Fruit fly (Drosophila melanogaster) whole organism, embryonic: ENCODE data around the gene LPCAT.

Experiments
- Abd-B ChIP-seq: fragments of 200-800 bp; sonication (Bioruptor generic); optimal IDR thresholded peaks from 2 replicates; lab custom pipeline; 2018; ENCODE audit warnings: missing biosample characterization, mild to moderate bottlenecking, missing genetic modification characterization, moderate library complexity
- Bdp1 ChIP-seq: fragments of 200-800 bp; sonication (Bioruptor generic); optimal IDR thresholded peaks from 3 replicates; lab custom pipeline; 2016; ENCODE audit warnings: missing biosample characterization, missing genetic modification characterization
- CG10267 ChIP-seq: fragments of 200-800 bp; sonication (Bioruptor generic); optimal IDR thresholded peaks from 2 replicates; lab custom pipeline; 2018; ENCODE audit warnings: missing biosample characterization, mild to moderate bottlenecking, missing genetic modification characterization, moderate library complexity
- CG10431 ChIP-seq: fragments of 200-800 bp; sonication (Bioruptor generic); optimal IDR thresholded peaks from 3 replicates; lab custom pipeline; 2018; ENCODE audit warnings: missing biosample characterization, mild to moderate bottlenecking, missing genetic modification characterization
- CG11456 ChIP-seq: fragments of 200-800 bp; sonication (Bioruptor generic); IDR thresholded peaks from 3 replicates; pipeline ENCODE4 v1.3.6; 2022; ENCODE audit warnings: missing biosample characterization, missing genetic modification characterization
- CG11560 ChIP-seq: fragments of 200-800 bp; sonication (Bioruptor generic); IDR thresholded peaks from 3 replicates; pipeline ENCODE4 v1.3.6; 2022; ENCODE audit warnings: missing biosample characterization, missing genetic modification characterization
- CG11723 ChIP-seq: fragments of 200-800 bp; sonication (Bioruptor generic); optimal IDR thresholded peaks from 2 replicates; lab custom pipeline; 2017; ENCODE audit warnings: missing biosample characterization, mild to moderate bottlenecking, missing genetic modification characterization
- CG12071 ChIP-seq: fragments of 200-800 bp; sonication (Bioruptor generic); optimal IDR thresholded peaks from 3 replicates; lab custom pipeline; 2018; ENCODE audit warnings: missing biosample characterization, mild to moderate bottlenecking, missing genetic modification characterization
- CG12155 ChIP-seq: fragments of 200-800 bp; sonication (Bioruptor generic); optimal IDR thresholded peaks from 3 replicates; lab custom pipeline; 2016; ENCODE audit warnings: missing biosample characterization, missing genetic modification characterization
- CG12236 ChIP-seq: fragments of 200-800 bp; sonication (Bioruptor generic); optimal IDR thresholded peaks from 2 replicates; lab custom pipeline; 2016; ENCODE audit warnings: missing biosample characterization, missing genetic modification characterization
- CG14441 ChIP-seq: fragments of 200-800 bp; sonication (Bioruptor generic); IDR thresholded peaks from 2 replicates; pipeline ENCODE4 v1.3.6; 2022; ENCODE audit warnings: missing biosample characterization, missing genetic modification characterization
- CG15011 ChIP-seq: fragments of 200-800 bp; sonication (Bioruptor generic); optimal IDR thresholded peaks from 3 replicates; lab custom pipeline; 2018; ENCODE audit warnings: missing biosample characterization, mild to moderate bottlenecking, missing genetic modification characterization
- CG32767 ChIP-seq: fragments of 200-800 bp; sonication (Bioruptor generic); IDR thresholded peaks from 2 replicates; pipeline ENCODE4 v1.3.6; 2022; ENCODE audit warnings: missing biosample characterization, missing genetic modification characterization
- CG3281 ChIP-seq: fragments of 200-800 bp; sonication (Bioruptor generic); optimal IDR thresholded peaks from 3 replicates; lab custom pipeline; 2017; ENCODE audit warnings: missing biosample characterization, mild to moderate bottlenecking, missing genetic modification characterization
- CG3726 ChIP-seq: fragments of 200-800 bp; sonication (Bioruptor generic); IDR thresholded peaks from 3 replicates; pipeline ENCODE4, ENCODE4 v1.3.6; 2022; ENCODE audit warnings: missing biosample characterization, missing genetic modification characterization
- CG4282 ChIP-seq: fragments of 200-800 bp; sonication (Bioruptor generic); optimal IDR thresholded peaks from 2 replicates; lab custom pipeline; 2016; ENCODE audit warnings: missing biosample characterization, missing genetic modification characterization
- CG4707 ChIP-seq: fragments of 200-800 bp; sonication (Bioruptor generic); optimal IDR thresholded peaks from 2 replicates; lab custom pipeline; 2018; ENCODE audit warnings: missing biosample characterization, mild to moderate bottlenecking, missing genetic modification characterization, moderate library complexity
- CG6272 ChIP-seq: fragments of 200-800 bp; sonication (Bioruptor generic); IDR thresholded peaks from 2 replicates; pipeline ENCODE4 v1.3.6; 2022; ENCODE audit warnings: missing biosample characterization, missing genetic modification characterization
- CG7987 ChIP-seq: fragments of 200-800 bp; sonication (Bioruptor generic); optimal IDR thresholded peaks from 2 replicates; lab custom pipeline; 2018; ENCODE audit warnings: missing biosample characterization, mild to moderate bottlenecking, missing genetic modification characterization, moderate library complexity
- CrebB ChIP-seq: fragments of 200-800 bp; sonication (Bioruptor generic); optimal IDR thresholded peaks from 3 replicates; lab custom pipeline; 2018; ENCODE audit warnings: missing biosample characterization, mild to moderate bottlenecking, missing genetic modification characterization
- HHEX ChIP-seq: fragments of 200-800 bp; sonication (Bioruptor generic); optimal IDR thresholded peaks from 3 replicates; lab custom pipeline; 2017; ENCODE audit warnings: missing biosample characterization, mild to moderate bottlenecking, missing genetic modification characterization, missing genetic modification reagents
- Scr ChIP-seq: fragments of 200-800 bp; sonication (Bioruptor generic); IDR thresholded peaks from 2 replicates; pipeline ENCODE4 v1.3.6; 2022; ENCODE audit warnings: missing biosample characterization, missing genetic modification characterization; ENCODE audit not compliant: partially characterized antibody
- ato ChIP-seq: fragments of 200-800 bp; sonication (Bioruptor generic); IDR thresholded peaks from 2 replicates; pipeline ENCODE4 v1.3.6; 2022; ENCODE audit warnings: missing biosample characterization, missing genetic modification characterization; ENCODE audit not compliant: partially characterized antibody
- cad ChIP-seq: fragments of >200 bp; optimal IDR thresholded peaks from 2 replicates; lab custom pipeline; 2017; ENCODE audit warnings: missing biosample characterization, missing genetic modification characterization
- chm ChIP-seq: fragments of 200-800 bp; sonication (Bioruptor generic); IDR thresholded peaks from 2 replicates; pipeline ENCODE4 v1.3.6; 2022; ENCODE audit warnings: missing biosample characterization, missing genetic modification characterization
- dpn ChIP-seq, 2 experiments: fragments of 200-800 bp; sonication (Bioruptor generic); optimal IDR thresholded peaks; 3 replicates each; lab custom pipeline; 2016; ENCODE audit warnings: missing biosample characterization in 2 of 2, missing genetic modification characterization in 2 of 2
- ems ChIP-seq: fragments of 200-800 bp; sonication (Bioruptor generic); optimal IDR thresholded peaks from 3 replicates; lab custom pipeline; 2016; ENCODE audit warnings: missing biosample characterization, missing genetic modification characterization
- ewg ChIP-seq: fragments of 200-800 bp; sonication (Bioruptor generic); optimal IDR thresholded peaks from 3 replicates; lab custom pipeline; 2017; ENCODE audit warnings: mild to moderate bottlenecking, missing biosample characterization, missing genetic modification reagents, missing genetic modification characterization
- exex ChIP-seq: fragments of 200-800 bp; sonication (Bioruptor generic); optimal IDR thresholded peaks from 4 replicates; lab custom pipeline; 2018; ENCODE audit warnings: missing biosample characterization, mild to moderate bottlenecking, missing genetic modification characterization, moderate library complexity
- fu2 ChIP-seq: fragments of 200-800 bp; sonication (Bioruptor generic); optimal IDR thresholded peaks from 2 replicates; lab custom pipeline; 2016; ENCODE audit warnings: missing biosample characterization, missing genetic modification characterization
- gsb ChIP-seq: fragments of 200-800 bp; sonication (Bioruptor generic); IDR thresholded peaks from 2 replicates; pipeline ENCODE4 v1.3.6; 2022; ENCODE audit warnings: missing biosample characterization, missing genetic modification characterization
- her ChIP-seq: fragments of 200-800 bp; sonication (Bioruptor generic); optimal IDR thresholded peaks from 2 replicates; lab custom pipeline; 2016; ENCODE audit warnings: missing biosample characterization, missing genetic modification characterization
- insv ChIP-seq, 2 experiments: fragments of 200-800 bp; sonication (Bioruptor generic); optimal IDR thresholded peaks; 3 replicates each; lab custom pipeline; 2016 to 2018; ENCODE audit warnings: missing biosample characterization in 2 of 2, missing genetic modification characterization in 2 of 2
- inv ChIP-seq: fragments of 200-800 bp; sonication (Bioruptor generic); IDR thresholded peaks from 2 replicates; pipeline ENCODE4 v1.3.6; 2022; ENCODE audit warnings: missing biosample characterization, missing genetic modification characterization; ENCODE audit not compliant: partially characterized antibody
- jigr1 ChIP-seq: fragments of 200-800 bp; sonication (Bioruptor generic); IDR thresholded peaks from 3 replicates; pipeline ENCODE4 v1.3.6; 2022; ENCODE audit warnings: missing biosample characterization, missing genetic modification characterization
- ken ChIP-seq: fragments of 200-800 bp; sonication (Bioruptor generic); IDR thresholded peaks from 3 replicates; pipeline ENCODE4 v1.3.6; 2022; ENCODE audit warnings: missing biosample characterization, missing genetic modification characterization
- lbe ChIP-seq: fragments of 200-800 bp; sonication (Bioruptor generic); optimal IDR thresholded peaks from 2 replicates; lab custom pipeline; 2016; ENCODE audit warnings: missing biosample characterization, mild to moderate bottlenecking, missing genetic modification characterization
- maf-S ChIP-seq: fragments of 200-800 bp; sonication (Bioruptor generic); optimal IDR thresholded peaks from 2 replicates; lab custom pipeline; 2016; ENCODE audit warnings: missing biosample characterization, missing genetic modification characterization
- nom ChIP-seq: fragments of 200-800 bp; sonication (Bioruptor generic); optimal IDR thresholded peaks from 2 replicates; lab custom pipeline; 2017; ENCODE audit warnings: missing biosample characterization, missing genetic modification characterization, mild to moderate bottlenecking, moderate library complexity, missing genetic modification reagents
- odd ChIP-seq: fragments of 200-800 bp; sonication (Bioruptor generic); optimal IDR thresholded peaks from 2 replicates; lab custom pipeline; 2017; ENCODE audit warnings: missing biosample characterization, mild to moderate bottlenecking, missing genetic modification characterization
- onecut ChIP-seq: fragments of 200-800 bp; sonication (Bioruptor generic); IDR thresholded peaks from 2 replicates; pipeline ENCODE4 v1.3.6; 2022; ENCODE audit warnings: missing biosample characterization, missing genetic modification characterization
- peb ChIP-seq: fragments of 200-800 bp; sonication (Bioruptor generic); IDR thresholded peaks from 2 replicates; pipeline ENCODE4 v1.3.6; 2022; ENCODE audit warnings: missing biosample characterization, missing genetic modification characterization
- repo ChIP-seq: fragments of 200-800 bp; sonication (Bioruptor generic); optimal IDR thresholded peaks from 2 replicates; lab custom pipeline; 2016; ENCODE audit warnings: missing biosample characterization, missing genetic modification characterization
- schlank ChIP-seq: fragments of 200-800 bp; sonication (Bioruptor generic); optimal IDR thresholded peaks from 2 replicates; lab custom pipeline; 2018; ENCODE audit warnings: missing biosample characterization, mild to moderate bottlenecking, missing genetic modification characterization
- sens ChIP-seq: fragments of 200-800 bp; sonication (Bioruptor generic); peaks from one replicate; lab custom pipeline; 2016; ENCODE audit warnings: missing biosample characterization, missing genetic modification characterization
- sim ChIP-seq: fragments of 200-800 bp; sonication (Bioruptor generic); IDR thresholded peaks from 2 replicates; pipeline ENCODE4 v1.3.6; 2022; ENCODE audit warnings: missing biosample characterization, missing genetic modification characterization
- sqz ChIP-seq: fragments of 200-800 bp; sonication (Bioruptor generic); optimal IDR thresholded peaks from 3 replicates; lab custom pipeline; 2018; ENCODE audit warnings: missing biosample characterization, mild to moderate bottlenecking, missing genetic modification characterization
- twi ChIP-seq: fragments of 200-800 bp; optimal IDR thresholded peaks from 2 replicates; lab custom pipeline; 2019; ENCODE audit warnings: missing biosample characterization, mild to moderate bottlenecking, missing genetic modification characterization, moderate library complexity
- usp ChIP-seq: fragments of >200 bp; optimal IDR thresholded peaks from 2 replicates; lab custom pipeline; 2017; ENCODE audit warnings: missing biosample characterization, missing genetic modification characterization
- vvl ChIP-seq: fragments of 200-800 bp; sonication (Bioruptor generic); IDR thresholded peaks from 2 replicates; pipeline ENCODE4 v1.3.6; 2022; ENCODE audit warnings: missing biosample characterization, missing genetic modification characterization
- zfh1 ChIP-seq: fragments of 200-800 bp; sonication (Bioruptor generic); IDR thresholded peaks from 3 replicates; pipeline ENCODE4 v1.3.6; 2022; ENCODE audit warnings: missing biosample characterization, missing genetic modification characterization

Gene LPCAT

DNA sequence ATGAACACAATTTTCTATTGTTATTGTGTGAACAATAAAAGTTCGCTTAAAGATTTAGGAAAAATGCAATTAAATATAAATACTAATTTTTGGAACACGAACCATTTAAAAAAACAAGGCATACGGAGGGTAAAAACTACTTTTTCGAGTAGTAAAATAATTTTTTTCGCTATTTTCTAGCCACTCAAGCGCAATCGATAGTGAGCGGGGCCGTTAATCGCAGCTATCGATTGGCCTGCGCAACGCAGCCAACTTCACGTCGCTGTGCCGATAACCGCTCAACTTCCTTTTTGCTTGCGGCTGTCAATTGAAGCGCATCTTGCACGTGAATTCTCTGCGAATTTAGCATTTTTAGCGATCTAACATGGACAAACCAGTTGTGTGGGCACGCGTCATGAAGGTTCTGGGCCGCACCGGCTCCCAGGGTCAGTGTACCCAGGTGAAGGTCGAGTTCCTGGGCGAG lies 25.4 kb downstream of the LPCAT start, which contains the start of gene RpS28b (continued):
- TF ChIP-seq CG11723 (GFP tag; lab: Kevin White, UChicago) (peak; percentile 87), ato (GFP tag; lab: Robert Waterston, UW) (peak; percentile 79), nom (peak; percentile 95), twi (peak; percentile 59), CG4707 (peak; percentile 90), exex (tag; lab: Kevin White, UChicago) (peak; percentile 43), CG10431 (GFP tag; lab: Kevin White, UChicago) (peak; percentile 95), ewg (GFP tag; lab: Kevin White, UChicago) (peak; percentile 83), CG12236 (GFP tag; lab: Kevin White, UChicago) (peak; percentile 75), inv (GFP tag; lab: Robert Waterston, UW) (peak; percentile 62; the same call in 1 of the 2 replicates), sens (peak; percentile 95), dpn (GFP tag; optimal IDR thresholded peaks at IDR 0.05; lab: Kevin White, UChicago) (peak; percentile 32 to 89), insv (GFP tag; optimal IDR thresholded peaks at IDR 0.05; lab: Kevin White, UChicago) (peak in 1 of 2 experiments; percentile 76), repo (GFP tag; lab: Kevin White, UChicago) (peak; percentile 80), CG3281 (GFP tag; lab: Kevin White, UChicago) (peak; percentile 90), CG10267 (peak; percentile 13), sqz (GFP tag; lab: Kevin White, UChicago) (peak; percentile 89), cad (no peak), Abd-B (GFP tag; lab: Kevin White, UChicago) (peak; percentile 59), HHEX (GFP tag; lab: Kevin White, UChicago) (peak; percentile 95), maf-S (GFP tag; lab: Kevin White, UChicago) (peak; percentile 85), CG4282 (GFP tag; lab: Kevin White, UChicago) (peak; percentile 78), CG15011 (GFP tag; lab: Kevin White, UChicago) (peak; percentile 84), jigr1 (no peak), CG12155 (GFP tag; lab: Kevin White, UChicago) (peak; percentile 48), CG12071 (GFP tag; lab: Kevin White, UChicago) (peak; percentile 95), usp (no peak), CG11560 (peak; percentile 63; the same call in 2 of the 3 replicates), gsb (GFP tag; lab: Robert Waterston, UW) (peak; percentile 84), CG32767 (GFP tag; lab: Robert Waterston, UW) (peak; percentile 61), zfh1 (peak; percentile 95), peb (peak; percentile 70), sim (peak; percentile 88), CG14441 (GFP tag; lab: Robert Waterston, UW) (peak; percentile 87), ems (GFP tag; lab: Kevin White, UChicago) (peak; percentile 80), schlank (peak; percentile 96), vvl (GFP tag; lab: Robert Waterston, UW) (peak; percentile 94), CG7987 (peak; percentile 97), fu2 (GFP tag; lab: Kevin White, UChicago) (peak; percentile 81), CG11456 (GFP tag; lab: Robert Waterston, UW) (peak; percentile 99), CG3726 (GFP tag; lab: Robert Waterston, UW) (peak; percentile 83; the same call in 2 of the 3 replicates), chm (GFP tag; lab: Robert Waterston, UW) (peak; percentile 97), Bdp1 (GFP tag; lab: Kevin White, UChicago) (peak; percentile 76), her (peak; percentile 91), lbe (GFP tag; lab: Kevin White, UChicago) (peak; percentile 15), CG6272 (GFP tag; lab: Robert Waterston, UW) (peak; percentile 87), onecut (GFP tag; lab: Robert Waterston, UW) (peak; percentile 94), CrebB (tag; lab: Kevin White, UChicago) (peak; percentile 84), odd (GFP tag; lab: Kevin White, UChicago) (peak; percentile 91), Scr (GFP tag; lab: Robert Waterston, UW) (peak; percentile 69), ken (GFP tag; lab: Robert Waterston, UW) (peak; percentile 94)
